Worm (Caenorhabditis elegans) whole organism, L4 larva: ENCODE measurements around the gene W09G12.8.

Source experiments
- R02D3.7 ChIP-seq: fragments of 150-350 bp; sonication (generic microtip); optimal IDR thresholded peaks from 3 replicates; lab custom pipeline; 2014; ENCODE audit warnings: missing biosample characterization, missing genetic modification characterization
- aha-1 ChIP-seq: fragments of 150-350 bp; peaks from one replicate; lab custom pipeline; 2014; ENCODE audit warnings: missing biosample characterization, missing genetic modification characterization
- arid-1 ChIP-seq: fragments of 200-800 bp; sonication (Bioruptor generic); conservative IDR thresholded peaks from 2 replicates; pipeline ENCODE4 v1.3.6; 2022; ENCODE audit warnings: missing genetic modification reagents, missing genetic modification characterization, missing compliant biosample characterization
- ceh-44 ChIP-seq: fragments of 200-800 bp; sonication (Bioruptor generic); IDR thresholded peaks from 2 replicates; pipeline ENCODE4 v1.3.6; 2022; ENCODE audit warnings: missing genetic modification reagents, missing genetic modification characterization, missing compliant biosample characterization
- daf-12 ChIP-seq: fragments of 150-350 bp; optimal IDR thresholded peaks from 2 replicates; lab custom pipeline; 2014; ENCODE audit warnings: missing biosample characterization, missing genetic modification reagents, missing genetic modification characterization
- daf-16 ChIP-seq, 3 experiments: sonication (generic microtip); optimal IDR thresholded peaks; 2 replicates each; lab custom pipeline; 2016 to 2017; ENCODE audit warnings: missing genetic modification characterization in 3 of 3, missing genetic modification reagents in 3 of 3, mild to moderate bottlenecking in 2 of 3, missing compliant biosample characterization in 2 of 3, missing biosample characterization in 1 of 3, moderate library complexity in 1 of 3
- daf-19 ChIP-seq: fragments of 200-800 bp; sonication (Bioruptor generic); conservative IDR thresholded peaks from 2 replicates; pipeline ENCODE4 v1.3.6; 2022; ENCODE audit warnings: missing genetic modification characterization, missing compliant biosample characterization
- dmd-6 ChIP-seq: fragments of 200-800 bp; sonication (Bioruptor generic); IDR thresholded peaks from 2 replicates; pipeline ENCODE4 v1.3.6; 2022; ENCODE audit warnings: missing genetic modification reagents, missing genetic modification characterization, missing compliant biosample characterization
- dmd-8 ChIP-seq: fragments of 200-800 bp; sonication (Bioruptor generic); IDR thresholded peaks from 2 replicates; pipeline ENCODE4 v1.3.6; 2022; ENCODE audit warnings: missing genetic modification characterization, missing compliant biosample characterization
- dpl-1 ChIP-seq: fragments of 150-350 bp; optimal IDR thresholded peaks from 2 replicates; lab custom pipeline; 2014; ENCODE audit warnings: missing biosample characterization, missing genetic modification reagents, missing genetic modification characterization
- egl-43 ChIP-seq: fragments of 200-800 bp; sonication (Bioruptor generic); IDR thresholded peaks from 2 replicates; pipeline ENCODE4 v1.3.6; 2022; ENCODE audit warnings: missing genetic modification reagents, missing genetic modification characterization, missing compliant biosample characterization
- fos-1 ChIP-seq: fragments of 150-350 bp; optimal IDR thresholded peaks from 2 replicates; lab custom pipeline; 2014; ENCODE audit warnings: missing biosample characterization, missing genetic modification characterization
- hlh-11 ChIP-seq: fragments of 200-800 bp; sonication (Bioruptor generic); optimal IDR thresholded peaks from 2 replicates; lab custom pipeline; 2018; ENCODE audit warnings: mild to moderate bottlenecking, missing genetic modification characterization, missing compliant biosample characterization
- hlh-30 ChIP-seq: sonication (generic microtip); optimal IDR thresholded peaks from 2 replicates; lab custom pipeline; 2017; ENCODE audit warnings: antibody characterized with exemption, mild to moderate bottlenecking, missing genetic modification characterization, missing compliant biosample characterization; ENCODE audit not compliant: insufficient read depth
- lim-7 ChIP-seq: fragments of 200-800 bp; sonication (Bioruptor generic); IDR thresholded peaks from 2 replicates; pipeline ENCODE4 v1.3.6; 2022; ENCODE audit warnings: missing genetic modification characterization, missing compliant biosample characterization
- lin-13 ChIP-seq: fragments of 150-350 bp; optimal IDR thresholded peaks from 2 replicates; lab custom pipeline; 2014; ENCODE audit warnings: missing biosample characterization, missing genetic modification reagents, missing genetic modification characterization
- lin-29 ChIP-seq: fragments of 200-800 bp; sonication (Bioruptor generic); IDR thresholded peaks from 2 replicates; pipeline ENCODE4 v1.3.6; 2022; ENCODE audit warnings: missing genetic modification reagents, missing genetic modification characterization, missing compliant biosample characterization
- lin-38 ChIP-seq: fragments of 200-800 bp; sonication (Bioruptor generic); IDR thresholded peaks from 2 replicates; pipeline ENCODE4 v1.3.6; 2022; ENCODE audit warnings: missing genetic modification reagents, missing genetic modification characterization, missing compliant biosample characterization
- lin-39 ChIP-seq: fragments of 150-350 bp; optimal IDR thresholded peaks from 2 replicates; lab custom pipeline; 2014; ENCODE audit warnings: missing biosample characterization, missing genetic modification reagents, missing genetic modification characterization
- mdl-1 ChIP-seq, 2 experiments: fragments of 150-350 bp in 1 of 2; sonication (generic microtip) in 1 of 2; optimal IDR thresholded peaks; 2 replicates each; lab custom pipeline; 2014 to 2017; ENCODE audit warnings: missing biosample characterization in 2 of 2, missing genetic modification characterization in 2 of 2
- mdt-29 ChIP-seq: fragments of 200-800 bp; sonication (Bioruptor generic); IDR thresholded peaks from 2 replicates; pipeline ENCODE4 v1.3.6; 2022; ENCODE audit warnings: missing genetic modification reagents, missing genetic modification characterization, missing compliant biosample characterization
- mxl-2 ChIP-seq: fragments of 200-800 bp; sonication (Bioruptor generic); conservative IDR thresholded peaks from 2 replicates; pipeline ENCODE4 v1.3.6; 2022; ENCODE audit warnings: missing genetic modification reagents, missing genetic modification characterization, missing compliant biosample characterization
- mxl-3 ChIP-seq: fragments of 200-800 bp; sonication (Bioruptor generic); optimal IDR thresholded peaks from 2 replicates; lab custom pipeline; 2018; ENCODE audit warnings: mild to moderate bottlenecking, missing genetic modification characterization, missing compliant biosample characterization
- nhr-10 ChIP-seq: fragments of 150-350 bp; optimal IDR thresholded peaks from 2 replicates; lab custom pipeline; 2014; ENCODE audit warnings: missing biosample characterization, missing genetic modification characterization
- nhr-237 ChIP-seq: sonication (generic microtip); optimal IDR thresholded peaks from 2 replicates; lab custom pipeline; 2017; ENCODE audit warnings: missing biosample characterization, missing genetic modification characterization
- nhr-28 ChIP-seq: fragments of 150-350 bp; optimal IDR thresholded peaks from 2 replicates; lab custom pipeline; 2014; ENCODE audit warnings: missing biosample characterization, missing genetic modification characterization
- nhr-42 ChIP-seq: fragments of 200-800 bp; sonication (Bioruptor generic); IDR thresholded peaks from 2 replicates; pipeline ENCODE4 v1.3.6; 2022; ENCODE audit warnings: missing genetic modification characterization, missing compliant biosample characterization
- nhr-48 ChIP-seq: sonication (generic microtip); optimal IDR thresholded peaks from 2 replicates; lab custom pipeline; 2016; ENCODE audit warnings: mild to moderate bottlenecking, missing genetic modification characterization, missing compliant biosample characterization
- nhr-6 ChIP-seq: fragments of 150-350 bp; optimal IDR thresholded peaks from 2 replicates; lab custom pipeline; 2014; ENCODE audit warnings: missing biosample characterization, missing genetic modification characterization
- pha-4 ChIP-seq, 2 experiments: fragments of 150-350 bp in 1 of 2; fragments of 200-800 bp in 1 of 2; sonication (Bioruptor generic) in 1 of 2; IDR thresholded peaks in 1 of 2; optimal IDR thresholded peaks in 1 of 2; 2 replicates each; pipeline versions ENCODE4 v1.3.6 to Lab custom; 2014 to 2022; ENCODE audit warnings: missing genetic modification characterization in 2 of 2, missing genetic modification reagents in 2 of 2, missing biosample characterization in 1 of 2, missing compliant biosample characterization in 1 of 2
- php-3 ChIP-seq: fragments of 200-800 bp; sonication (Bioruptor generic); IDR thresholded peaks from 2 replicates; pipeline ENCODE4 v1.3.6; 2022; ENCODE audit warnings: missing genetic modification reagents, missing genetic modification characterization, missing compliant biosample characterization
- pqm-1 ChIP-seq: sonication (generic microtip); optimal IDR thresholded peaks from 2 replicates; lab custom pipeline; 2017; ENCODE audit warnings: missing biosample characterization, missing genetic modification characterization
- saeg-2 ChIP-seq: fragments of 200-800 bp; sonication (Bioruptor generic); IDR thresholded peaks from 2 replicates; pipeline ENCODE4 v1.3.6; 2022; ENCODE audit warnings: missing genetic modification reagents, missing genetic modification characterization, missing compliant biosample characterization
- set-16 ChIP-seq: fragments of 200-800 bp; sonication (Bioruptor generic); IDR thresholded peaks from 2 replicates; pipeline ENCODE4 v1.3.6; 2022; ENCODE audit warnings: missing genetic modification reagents, missing genetic modification characterization, missing compliant biosample characterization
- snpc-1.2 ChIP-seq: fragments of 200-800 bp; sonication (Bioruptor generic); IDR thresholded peaks from 2 replicates; pipeline ENCODE4 v1.3.6; 2022; ENCODE audit warnings: missing genetic modification reagents, missing genetic modification characterization, missing compliant biosample characterization
- zfp-3 ChIP-seq: fragments of 200-800 bp; sonication (Bioruptor generic); conservative IDR thresholded peaks from 2 replicates; pipeline ENCODE4 v1.3.6; 2022; ENCODE audit warnings: missing genetic modification reagents, missing genetic modification characterization, missing compliant biosample characterization
- zip-2 ChIP-seq: fragments of 150-350 bp; optimal IDR thresholded peaks from 2 replicates; lab custom pipeline; 2014; ENCODE audit warnings: missing biosample characterization, missing genetic modification characterization
- ztf-11 ChIP-seq: fragments of 150-350 bp; optimal IDR thresholded peaks from 2 replicates; lab custom pipeline; 2014; ENCODE audit warnings: missing biosample characterization, missing genetic modification characterization

Gene W09G12.8

ce11 chrIV:1199501-1199900 lies 26.5 kb upstream of the W09G12.8 start:
- TF ChIP-seq snpc-1.2 (GFP tag; lab: Robert Waterston, UW) (no peak), egl-43 (0 out of 2 replicates have a peak, but pooled peaks have one; percentile 8), set-16 (peak; percentile 69), dmd-8 (GFP tag; lab: Robert Waterston, UW) (0 out of 2 replicates have a peak, but pooled peaks have one; percentile 27), zip-2 (tag; lab: Kevin White, UChicago) (no peak)

- TF ChIP-seq zfp-3 (GFP tag; lab: Robert Waterston, UW): no peak
- no peak for TF ChIP-seq nhr-48 (tag; lab: Kevin White, UChicago)
- TF ChIP-seq fos-1 (tag; lab: Kevin White, UChicago): no peak
- no peak for TF ChIP-seq nhr-10 (tag; lab: Kevin White, UChicago)
- no peak for TF ChIP-seq lin-39
- no peak for TF ChIP-seq lin-29 (GFP tag; lab: Robert Waterston, UW)
- TF ChIP-seq mxl-2: no peak
- no peak for TF ChIP-seq lin-13 (GFP tag; lab: Kevin White, UChicago)
- TF ChIP-seq nhr-6 (tag; lab: Kevin White, UChicago): no peak
- no peak for TF ChIP-seq daf-19 (GFP tag; lab: Robert Waterston, UW)
- TF ChIP-seq pqm-1: no peak
- no peak for TF ChIP-seq nhr-237 (tag; lab: Kevin White, UChicago)
- TF ChIP-seq aha-1: no peak
- TF ChIP-seq ztf-11 (tag; lab: Kevin White, UChicago): no peak
- TF ChIP-seq arid-1: no peak
Measured at ce11 chrIV:1204870-1205269, 21.1 kb upstream of the W09G12.8 start, which contains the start of gene dsl-2. TSS of gene dsl-2 (minus strand) at chrIV:1204970.

- TF ChIP-seq dpl-1 (GFP tag; lab: Kevin White, UChicago): no peak
- TF ChIP-seq mdt-29 (GFP tag; lab: Robert Waterston, UW): no peak
- TF ChIP-seq hlh-30 (tag; lab: Kevin White, UChicago): no peak
- TF ChIP-seq dmd-6 (GFP tag; lab: Robert Waterston, UW): no peak
- TF ChIP-seq pha-4 (GFP tag; IDR thresholded peaks at IDR 0.05; lab: Robert Waterston, UW): no peak
- TF ChIP-seq pha-4 (tag; optimal IDR thresholded peaks at IDR 0.05; lab: Kevin White, UChicago): no peak
- TF ChIP-seq R02D3.7 (tag; lab: Kevin White, UChicago): no peak
- no peak for TF ChIP-seq daf-19 (GFP tag; lab: Robert Waterston, UW)
Measured at ce11 chrIV:1207980-1208379, 18.0 kb upstream of the W09G12.8 start, which contains the start of gene dsl-1. TSS of gene dsl-1 (minus strand) at chrIV:1208080.

- TF ChIP-seq mxl-3: peak; percentile 60
- TF ChIP-seq nhr-28 (tag; lab: Kevin White, UChicago): peak; percentile 16
- no peak for TF ChIP-seq mdl-1 (tag; optimal IDR thresholded peaks at IDR 0.05; lab: Kevin White, UChicago)
- TF ChIP-seq, all 104 proteins: peak for 2
Measured at ce11 chrIV:1209320-1209719, 16.7 kb upstream of the W09G12.8 start.

- TF ChIP-seq set-16: peak; percentile 51
- no peak for TF ChIP-seq lin-38 (GFP tag; lab: Robert Waterston, UW)
Measured at ce11 chrIV:1209813-1210212, 16.2 kb upstream of the W09G12.8 start.

- TF ChIP-seq zip-2 (tag; lab: Kevin White, UChicago) (no peak), saeg-2 (GFP tag; lab: Robert Waterston, UW) (no peak), dmd-8 (GFP tag; lab: Robert Waterston, UW) (no peak), daf-16 (GFP tag; optimal IDR thresholded peaks at IDR 0.05; lab: Kevin White, UChicago) (no peak), daf-16 (tag; optimal IDR thresholded peaks at IDR 0.05; lab: Kevin White, UChicago) (peak; percentile 52), daf-12 (tag; lab: Kevin White, UChicago) (no peak), php-3 (GFP tag; lab: Robert Waterston, UW) (peak; percentile 40; the same call in 1 of the 2 replicates), set-16 (peak; percentile 69), dmd-6 (GFP tag; lab: Robert Waterston, UW) (peak; percentile 51), nhr-42 (GFP tag; lab: Robert Waterston, UW) (0 out of 2 replicates have a peak, but pooled peaks have one; percentile 24), hlh-11 (tag; lab: Kevin White, UChicago) (peak; percentile 65), hlh-30 (tag; lab: Kevin White, UChicago) (peak; percentile 16), lim-7 (0 out of 2 replicates have a peak, but pooled peaks have one; percentile 41), nhr-28 (tag; lab: Kevin White, UChicago) (peak; percentile 55), ceh-44 (GFP tag; lab: Robert Waterston, UW) (no peak), pqm-1 (peak; percentile 44)
Measured at ce11 chrIV:1211902-1212301, 14.1 kb upstream of the W09G12.8 start.
